Fruit fly (Drosophila melanogaster): ENCODE results near the gene CG44325.
A peak's percentile ranks its signal among the peaks of the same experiment; 100 is the strongest.

DNA sequence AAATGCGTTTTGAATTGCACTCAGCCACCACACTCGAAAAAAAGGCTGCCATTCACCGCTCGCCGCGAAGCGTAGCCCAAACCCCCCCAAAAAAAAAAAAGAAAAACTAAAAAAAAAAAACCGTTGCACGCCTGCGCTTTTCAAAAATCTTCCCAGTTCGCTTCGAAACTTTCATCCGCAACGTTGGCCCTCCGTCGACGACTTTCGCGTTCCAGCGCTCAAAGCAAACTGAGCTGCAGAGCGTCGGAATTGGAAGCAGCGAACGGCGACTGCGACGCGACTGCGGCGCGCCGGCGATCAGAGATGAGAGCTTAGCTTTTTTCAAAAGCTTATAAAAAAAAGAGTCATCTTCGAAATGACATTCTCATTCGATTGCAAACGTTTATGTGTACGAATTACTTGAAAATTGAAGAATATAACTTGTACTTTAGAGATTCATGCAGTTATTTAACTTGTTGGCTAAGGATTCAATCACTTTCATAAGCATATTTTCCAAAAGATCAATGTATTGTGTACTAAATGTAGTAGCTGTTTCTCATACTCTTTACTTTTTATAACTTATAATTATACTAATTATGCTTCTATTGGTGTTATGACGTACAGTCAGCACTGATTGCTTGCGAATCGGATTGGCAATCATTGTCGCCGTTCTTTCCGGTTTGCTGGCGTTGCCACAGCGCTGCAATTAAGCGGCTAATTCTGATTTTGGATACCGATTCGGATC, 10.4 kb downstream of the CG44325 start, which contains the start of gene CG15365:
- TF ChIP-seq dsf (GFP tag; optimal IDR thresholded peaks at IDR 0.05; ENCODE audit: borderline replicate concordance) (no peak), Myc (optimal IDR thresholded peaks at IDR 0.05) (peak; percentile 88), OdsH (GFP tag; optimal IDR thresholded peaks at IDR 0.05) (no peak), Dfd (GFP tag; optimal IDR thresholded peaks at IDR 0.05) (no peak), usp (GFP tag; optimal IDR thresholded peaks at IDR 0.05) (no peak), HLH106 (tag; optimal IDR thresholded peaks at IDR 0.05) (peak; percentile 60), jim (GFP tag; optimal IDR thresholded peaks at IDR 0.05) (no peak), GATAd (GFP tag; optimal IDR thresholded peaks at IDR 0.05) (no peak)
